Fruit fly (Drosophila melanogaster) whole organism, embryonic: ENCODE results near the gene trbl.
A peak's percentile ranks its signal among the peaks of the same experiment; 100 is the strongest.

Experiments used
- CG10147 ChIP-seq: fragments of 200-800 bp; sonication (Bioruptor generic); optimal IDR thresholded peaks from 2 replicates; lab custom pipeline; 2019; ENCODE audit warnings: missing biosample characterization, mild to moderate bottlenecking, missing genetic modification characterization, moderate library complexity
- CG11093 ChIP-seq: fragments of 200-800 bp; sonication (Bioruptor generic); IDR thresholded peaks from 3 replicates; pipeline ENCODE4 v1.3.6; 2022; ENCODE audit warnings: missing biosample characterization, missing genetic modification characterization
- CG11247 ChIP-seq: fragments of 200-800 bp; sonication (Bioruptor generic); IDR thresholded peaks from 2 replicates; pipeline ENCODE4 v1.3.6; 2022; ENCODE audit warnings: missing biosample characterization, missing genetic modification characterization
- CG11723 ChIP-seq: fragments of 200-800 bp; sonication (Bioruptor generic); optimal IDR thresholded peaks from 2 replicates; lab custom pipeline; 2017; ENCODE audit warnings: missing biosample characterization, mild to moderate bottlenecking, missing genetic modification characterization
- CG13624 ChIP-seq: fragments of 200-800 bp; sonication (Bioruptor generic); optimal IDR thresholded peaks from 2 replicates; lab custom pipeline; 2016; ENCODE audit warnings: missing biosample characterization, missing genetic modification characterization
- CG14667 ChIP-seq: fragments of 200-800 bp; sonication (Bioruptor generic); IDR thresholded peaks from 2 replicates; pipeline ENCODE4 v1.3.6; 2022; ENCODE audit warnings: missing biosample characterization, missing genetic modification characterization
- CG17612 ChIP-seq: fragments of 200-800 bp; sonication (Bioruptor generic); IDR thresholded peaks from 2 replicates; pipeline ENCODE4 v1.3.6; 2022; ENCODE audit warnings: missing biosample characterization, missing genetic modification characterization
- CG30403 ChIP-seq: fragments of 200-800 bp; sonication (Bioruptor generic); optimal IDR thresholded peaks from 3 replicates; lab custom pipeline; 2016; ENCODE audit warnings: missing biosample characterization, missing genetic modification characterization
- CG31365 ChIP-seq: fragments of 200-800 bp; sonication (Bioruptor generic); optimal IDR thresholded peaks from 2 replicates; lab custom pipeline; 2018; ENCODE audit warnings: missing biosample characterization, mild to moderate bottlenecking, missing genetic modification characterization
- CG34422 ChIP-seq: fragments of 200-800 bp; sonication (Bioruptor generic); IDR thresholded peaks from 3 replicates; pipeline ENCODE4 v1.3.6; 2022; ENCODE audit warnings: missing biosample characterization, missing genetic modification characterization
- CG43689 ChIP-seq: fragments of 200-800 bp; sonication (Bioruptor generic); IDR thresholded peaks from 2 replicates; pipeline ENCODE4 v1.3.6; 2022; ENCODE audit warnings: missing biosample characterization, missing genetic modification characterization
- CG4404 ChIP-seq: fragments of 200-800 bp; sonication (Bioruptor generic); IDR thresholded peaks from 2 replicates; pipeline ENCODE4 v1.3.6; 2022; ENCODE audit warnings: missing biosample characterization, missing genetic modification characterization
- CG5180 ChIP-seq: fragments of 200-800 bp; sonication (Bioruptor generic); optimal IDR thresholded peaks from 3 replicates; lab custom pipeline; 2017; ENCODE audit warnings: missing biosample characterization, missing genetic modification characterization, mild to moderate bottlenecking, moderate library complexity, missing genetic modification reagents
- CG5953 ChIP-seq: fragments of 200-800 bp; sonication (Bioruptor generic); IDR thresholded peaks from 2 replicates; pipeline ENCODE4 v1.3.6; 2022; ENCODE audit warnings: missing biosample characterization, missing genetic modification characterization
- CG6689 ChIP-seq: fragments of 200-800 bp; sonication (Bioruptor generic); IDR thresholded peaks from 2 replicates; pipeline ENCODE4 v1.3.6; 2022; ENCODE audit warnings: missing biosample characterization, missing genetic modification characterization
- CG7745 ChIP-seq: fragments of 200-800 bp; sonication (Bioruptor generic); optimal IDR thresholded peaks from 2 replicates; lab custom pipeline; 2018; ENCODE audit warnings: missing biosample characterization, mild to moderate bottlenecking, missing genetic modification characterization, moderate library complexity
- CG7786 ChIP-seq: fragments of 200-800 bp; sonication (Bioruptor generic); optimal IDR thresholded peaks from 2 replicates; lab custom pipeline; 2016; ENCODE audit warnings: missing biosample characterization, missing genetic modification characterization
- CG8765 ChIP-seq: fragments of 200-800 bp; sonication (Bioruptor generic); IDR thresholded peaks from 2 replicates; pipeline ENCODE4 v1.3.6; 2022; ENCODE audit warnings: missing biosample characterization, missing genetic modification characterization
- CG9215 ChIP-seq: fragments of 200-800 bp; sonication (Bioruptor generic); IDR thresholded peaks from 2 replicates; pipeline ENCODE4 v1.3.6; 2022; ENCODE audit warnings: missing biosample characterization, missing genetic modification characterization
- CoRest ChIP-seq: fragments of 200-800 bp; sonication (Bioruptor generic); optimal IDR thresholded peaks from 3 replicates; lab custom pipeline; 2018; ENCODE audit warnings: missing biosample characterization, mild to moderate bottlenecking, missing genetic modification characterization, moderate library complexity
- D ChIP-seq, 2 experiments: fragments of 200-800 bp in 1 of 2; fragments of >200 bp in 1 of 2; sonication (Bioruptor generic) in 1 of 2; optimal IDR thresholded peaks; 2 replicates in 1 of 2; 3 replicates in 1 of 2; lab custom pipeline; 2017; ENCODE audit warnings: mild to moderate bottlenecking in 1 of 2, missing biosample characterization in 1 of 2, missing genetic modification characterization in 1 of 2, missing genetic modification reagents in 1 of 2
- Deaf1 ChIP-seq: fragments of 200-800 bp; optimal IDR thresholded peaks from 3 replicates; lab custom pipeline; 2019; ENCODE audit warnings: missing biosample characterization, mild to moderate bottlenecking, missing genetic modification characterization, moderate library complexity
- Dfd ChIP-seq, 2 experiments: fragments of >200 bp; optimal IDR thresholded peaks; 2 replicates each; lab custom pipeline; 2017; ENCODE audit warnings: missing biosample characterization in 2 of 2, missing genetic modification characterization in 2 of 2
- GATAe ChIP-seq: fragments of 200-800 bp; sonication (Bioruptor generic); conservative IDR thresholded peaks from 2 replicates; pipeline ENCODE4 v1.3.6; 2022; ENCODE audit warnings: missing biosample characterization, missing genetic modification characterization
- HLH4C ChIP-seq: fragments of 200-800 bp; sonication (Bioruptor generic); IDR thresholded peaks from 3 replicates; pipeline ENCODE4 v1.3.6; 2022; ENCODE audit warnings: missing biosample characterization, missing genetic modification characterization; ENCODE audit not compliant: partially characterized antibody
- MTF-1 ChIP-seq: fragments of 200-800 bp; sonication (Bioruptor generic); optimal IDR thresholded peaks from 2 replicates; lab custom pipeline; 2018; ENCODE audit warnings: missing biosample characterization, mild to moderate bottlenecking, missing genetic modification characterization, borderline replicate concordance
- Mrtf ChIP-seq: fragments of 200-800 bp; sonication (Bioruptor generic); IDR thresholded peaks from 3 replicates; pipeline ENCODE4 v1.3.6; 2022; ENCODE audit warnings: missing biosample characterization, missing genetic modification characterization
- Nf-YB ChIP-seq: fragments of 200-800 bp; sonication (Bioruptor generic); optimal IDR thresholded peaks from 3 replicates; lab custom pipeline; 2019; ENCODE audit warnings: missing biosample characterization, mild to moderate bottlenecking, missing genetic modification characterization, moderate library complexity
- Oli ChIP-seq: fragments of 200-800 bp; sonication (Bioruptor generic); optimal IDR thresholded peaks from 2 replicates; lab custom pipeline; 2018; ENCODE audit warnings: missing biosample characterization, mild to moderate bottlenecking, missing genetic modification characterization, moderate library complexity
- Sry-δ ChIP-seq: fragments of 200-800 bp; sonication (Bioruptor generic); optimal IDR thresholded peaks from 2 replicates; lab custom pipeline; 2016; ENCODE audit warnings: missing biosample characterization, missing genetic modification characterization
- Vsx1 ChIP-seq: fragments of 200-800 bp; sonication (Bioruptor generic); optimal IDR thresholded peaks from 2 replicates; lab custom pipeline; 2017; ENCODE audit warnings: missing biosample characterization, mild to moderate bottlenecking, missing genetic modification characterization, missing genetic modification reagents
- al ChIP-seq: fragments of 200-800 bp; sonication (Bioruptor generic); IDR thresholded peaks from 2 replicates; pipeline ENCODE4 v1.3.6; 2022; ENCODE audit warnings: missing biosample characterization, missing genetic modification characterization
- amos ChIP-seq: fragments of 200-800 bp; sonication (Bioruptor generic); IDR thresholded peaks from 2 replicates; pipeline ENCODE4 v1.3.6; 2022; ENCODE audit warnings: missing biosample characterization, missing genetic modification characterization; ENCODE audit not compliant: partially characterized antibody
- ato ChIP-seq: fragments of 200-800 bp; sonication (Bioruptor generic); IDR thresholded peaks from 2 replicates; pipeline ENCODE4 v1.3.6; 2022; ENCODE audit warnings: missing biosample characterization, missing genetic modification characterization; ENCODE audit not compliant: partially characterized antibody
- cg ChIP-seq: fragments of 200-800 bp; sonication (Bioruptor generic); optimal IDR thresholded peaks from 3 replicates; lab custom pipeline; 2019; ENCODE audit warnings: missing biosample characterization, mild to moderate bottlenecking, missing genetic modification characterization, moderate library complexity
- inv ChIP-seq: fragments of 200-800 bp; sonication (Bioruptor generic); IDR thresholded peaks from 2 replicates; pipeline ENCODE4 v1.3.6; 2022; ENCODE audit warnings: missing biosample characterization, missing genetic modification characterization; ENCODE audit not compliant: partially characterized antibody
- nom ChIP-seq: fragments of 200-800 bp; sonication (Bioruptor generic); optimal IDR thresholded peaks from 2 replicates; lab custom pipeline; 2017; ENCODE audit warnings: missing biosample characterization, missing genetic modification characterization, mild to moderate bottlenecking, moderate library complexity, missing genetic modification reagents
- prd ChIP-seq, 3 experiments: fragments of >200 bp in 2 of 3; fragments of 200-800 bp in 1 of 3; sonication (Bioruptor generic) in 1 of 3; optimal IDR thresholded peaks in 2 of 3; IDR thresholded peaks in 1 of 3; 2 replicates in 2 of 3; 3 replicates in 1 of 3; pipeline versions ENCODE4 v1.3.6 to Lab custom; 2017 to 2022; ENCODE audit warnings: missing biosample characterization in 1 of 3, missing genetic modification characterization in 1 of 3
- pzg ChIP-seq: fragments of 200-800 bp; sonication (Bioruptor generic); optimal IDR thresholded peaks from 3 replicates; lab custom pipeline; 2018; ENCODE audit warnings: missing biosample characterization, mild to moderate bottlenecking, missing genetic modification characterization, moderate library complexity
- rib ChIP-seq: fragments of 200-800 bp; sonication (Bioruptor generic); IDR thresholded peaks from 2 replicates; pipeline ENCODE4 v1.3.6; 2022; ENCODE audit warnings: missing biosample characterization, missing genetic modification characterization
- schlank ChIP-seq: fragments of 200-800 bp; sonication (Bioruptor generic); optimal IDR thresholded peaks from 2 replicates; lab custom pipeline; 2018; ENCODE audit warnings: missing biosample characterization, mild to moderate bottlenecking, missing genetic modification characterization
- sug ChIP-seq: fragments of 200-800 bp; optimal IDR thresholded peaks from 2 replicates; lab custom pipeline; 2019; ENCODE audit warnings: missing biosample characterization, mild to moderate bottlenecking, missing genetic modification characterization, moderate library complexity
- tap ChIP-seq: fragments of 200-800 bp; optimal IDR thresholded peaks from 3 replicates; lab custom pipeline; 2019; ENCODE audit warnings: missing biosample characterization, mild to moderate bottlenecking, missing genetic modification characterization, moderate library complexity
- toy ChIP-seq: fragments of 200-800 bp; sonication (Bioruptor generic); IDR thresholded peaks from 2 replicates; pipeline ENCODE4 v1.3.6; 2022; ENCODE audit warnings: missing biosample characterization, missing genetic modification characterization
- vfl ChIP-seq: fragments of 200-800 bp; sonication (Bioruptor generic); optimal IDR thresholded peaks from 2 replicates; lab custom pipeline; 2016; ENCODE audit warnings: missing biosample characterization, missing genetic modification characterization
- vnd ChIP-seq: fragments of 200-800 bp; sonication (Bioruptor generic); IDR thresholded peaks from 3 replicates; pipeline ENCODE4 v1.3.6; 2022; ENCODE audit warnings: missing biosample characterization, missing genetic modification characterization; ENCODE audit not compliant: partially characterized antibody
- wor ChIP-seq: fragments of 200-800 bp; sonication (Bioruptor generic); IDR thresholded peaks from 2 replicates; pipeline ENCODE4 v1.3.6; 2022; ENCODE audit warnings: missing biosample characterization, missing genetic modification characterization

The trbl gene

dm6 chr3L:20347762-20348580 is 53.4 kb downstream of the trbl start, which contains the start of the genes Rbbp5 and eRF1 (continued):
- TF ChIP-seq GATAe (GFP tag; lab: Robert Waterston, UW) (peak; percentile 50; the same call in 1 of the 2 replicates), CG5953 (GFP tag; lab: Robert Waterston, UW) (peak; percentile 60; the same call in 1 of the 2 replicates), Oli (tag; lab: Kevin White, UChicago) (peak; percentile 44), HLH4C (GFP tag; lab: Robert Waterston, UW) (peak; percentile 86), Deaf1 (tag; lab: Kevin White, UChicago) (no peak), tap (tag; lab: Kevin White, UChicago) (no peak), wor (GFP tag; lab: Robert Waterston, UW) (peak; percentile 47), schlank (no peak), CG11247 (GFP tag; lab: Robert Waterston, UW) (no peak), CG30403 (peak; percentile 90), al (peak; percentile 82), CoRest (tag; lab: Kevin White, UChicago) (peak; percentile 88), nom (GFP tag; lab: Kevin White, UChicago) (peak; percentile 28), prd (optimal IDR thresholded peaks at IDR 0.05; lab: Kevin White, UChicago) (no peak), prd (GFP tag; IDR thresholded peaks at IDR 0.05; lab: Robert Waterston, UW) (peak; percentile 88), Nf-YB (GFP tag; lab: Kevin White, UChicago) (peak; percentile 44), vfl (GFP tag; lab: Kevin White, UChicago) (peak; percentile 71), CG11723 (GFP tag; lab: Kevin White, UChicago) (peak; percentile 30), CG5180 (no peak), CG10147 (GFP tag; lab: Kevin White, UChicago) (peak; percentile 69), cg (GFP tag; lab: Kevin White, UChicago) (no peak), inv (GFP tag; lab: Robert Waterston, UW) (peak; percentile 92), amos (peak; percentile 96), ato (GFP tag; lab: Robert Waterston, UW) (peak; percentile 81), Dfd (GFP tag; optimal IDR thresholded peaks at IDR 0.05; lab: Kevin White, UChicago) (no peak), CG4404 (GFP tag; lab: Robert Waterston, UW) (no peak), D (optimal IDR thresholded peaks at IDR 0.05; lab: Kevin White, UChicago) (peak; percentile 30), D (GFP tag; optimal IDR thresholded peaks at IDR 0.05; lab: Kevin White, UChicago) (no peak), CG8765 (GFP tag; lab: Robert Waterston, UW) (peak; percentile 64), CG11093 (GFP tag; lab: Robert Waterston, UW) (peak; percentile 59; the same call in 1 of the 3 replicates), CG31365 (no peak), sug (peak; percentile 81), Mrtf (GFP tag; lab: Robert Waterston, UW) (no peak), CG34422 (GFP tag; lab: Robert Waterston, UW) (peak; percentile 87), MTF-1 (GFP tag; lab: Kevin White, UChicago) (no peak), CG7745 (tag; lab: Kevin White, UChicago) (no peak), CG43689 (peak; percentile 43; the same call in 1 of the 2 replicates), CG17612 (GFP tag; lab: Robert Waterston, UW) (peak; percentile 41; the same call in 1 of the 2 replicates), CG13624 (GFP tag; lab: Kevin White, UChicago) (peak; percentile 68), CG6689 (GFP tag; lab: Robert Waterston, UW) (peak; percentile 81), CG7786 (GFP tag; lab: Kevin White, UChicago) (peak; percentile 56), toy (GFP tag; lab: Robert Waterston, UW) (no peak), vnd (GFP tag; lab: Robert Waterston, UW) (peak; percentile 89), CG14667 (no peak), pzg (GFP tag; lab: Kevin White, UChicago) (peak; percentile 64), rib (GFP tag; lab: Robert Waterston, UW) (no peak), Vsx1 (GFP tag; lab: Kevin White, UChicago) (no peak), Sry-δ (peak; percentile 94), CG9215 (peak; percentile 79)
